Fruit fly (Drosophila melanogaster) whole organism, embryonic: ENCODE data around the gene CG6938.

ENCODE experiments used
- Adf1 ChIP-seq: fragments of 200-800 bp; sonication (Bioruptor generic); IDR thresholded peaks from 2 replicates; pipeline ENCODE4 v1.3.6; 2022; ENCODE audit warnings: missing biosample characterization, missing genetic modification characterization
- B-H1 ChIP-seq: fragments of 200-800 bp; sonication (Bioruptor generic); IDR thresholded peaks from 3 replicates; pipeline ENCODE4 v1.3.6; 2022; ENCODE audit warnings: missing biosample characterization, missing genetic modification characterization
- BtbVII ChIP-seq: fragments of 200-800 bp; sonication (Bioruptor generic); optimal IDR thresholded peaks from 3 replicates; lab custom pipeline; 2017; ENCODE audit warnings: missing biosample characterization, mild to moderate bottlenecking, missing genetic modification characterization
- CG10543 ChIP-seq: fragments of 200-800 bp; sonication (Bioruptor generic); optimal IDR thresholded peaks from 3 replicates; lab custom pipeline; 2017; ENCODE audit warnings: missing biosample characterization, mild to moderate bottlenecking, missing genetic modification characterization, moderate library complexity
- CG11093 ChIP-seq: fragments of 200-800 bp; sonication (Bioruptor generic); IDR thresholded peaks from 3 replicates; pipeline ENCODE4 v1.3.6; 2022; ENCODE audit warnings: missing biosample characterization, missing genetic modification characterization
- CG12299 ChIP-seq: fragments of 200-800 bp; sonication (Bioruptor generic); optimal IDR thresholded peaks from 2 replicates; lab custom pipeline; 2018; ENCODE audit warnings: missing biosample characterization, mild to moderate bottlenecking, missing genetic modification characterization
- CG12391 ChIP-seq: fragments of 200-800 bp; sonication (Bioruptor generic); optimal IDR thresholded peaks from 3 replicates; lab custom pipeline; 2018; ENCODE audit warnings: missing biosample characterization, mild to moderate bottlenecking, missing genetic modification characterization, moderate library complexity
- CG12744 ChIP-seq: fragments of 200-800 bp; sonication (Bioruptor generic); optimal IDR thresholded peaks from 2 replicates; lab custom pipeline; 2016; ENCODE audit warnings: missing biosample characterization, missing genetic modification characterization
- CG12942 ChIP-seq: fragments of 200-800 bp; sonication (Bioruptor generic); optimal IDR thresholded peaks from 3 replicates; lab custom pipeline; 2016; ENCODE audit warnings: missing biosample characterization, missing genetic modification characterization
- CG1792 ChIP-seq: fragments of 200-800 bp; sonication (Bioruptor generic); optimal IDR thresholded peaks from 2 replicates; lab custom pipeline; 2016; ENCODE audit warnings: missing biosample characterization, missing genetic modification characterization
- CG1832 ChIP-seq: fragments of 200-800 bp; sonication (Bioruptor generic); optimal IDR thresholded peaks from 2 replicates; lab custom pipeline; 2017; ENCODE audit warnings: missing biosample characterization, mild to moderate bottlenecking, missing genetic modification characterization, inconsistent platforms
- CG2116 ChIP-seq: fragments of 200-800 bp; sonication (Bioruptor generic); optimal IDR thresholded peaks from 3 replicates; lab custom pipeline; 2018; ENCODE audit warnings: missing biosample characterization, mild to moderate bottlenecking, missing genetic modification characterization
- CG32767 ChIP-seq: fragments of 200-800 bp; sonication (Bioruptor generic); IDR thresholded peaks from 2 replicates; pipeline ENCODE4 v1.3.6; 2022; ENCODE audit warnings: missing biosample characterization, missing genetic modification characterization
- CG4282 ChIP-seq: fragments of 200-800 bp; sonication (Bioruptor generic); optimal IDR thresholded peaks from 2 replicates; lab custom pipeline; 2016; ENCODE audit warnings: missing biosample characterization, missing genetic modification characterization
- CG4617 ChIP-seq: fragments of 200-800 bp; sonication (Bioruptor generic); optimal IDR thresholded peaks from 3 replicates; lab custom pipeline; 2016; ENCODE audit warnings: missing biosample characterization, missing genetic modification characterization, borderline replicate concordance
- D ChIP-seq, 2 experiments: fragments of 200-800 bp in 1 of 2; fragments of >200 bp in 1 of 2; sonication (Bioruptor generic) in 1 of 2; optimal IDR thresholded peaks; 2 replicates in 1 of 2; 3 replicates in 1 of 2; lab custom pipeline; 2017; ENCODE audit warnings: mild to moderate bottlenecking in 1 of 2, missing biosample characterization in 1 of 2, missing genetic modification characterization in 1 of 2, missing genetic modification reagents in 1 of 2
- Dfd ChIP-seq, 2 experiments: fragments of >200 bp; optimal IDR thresholded peaks; 2 replicates each; lab custom pipeline; 2017; ENCODE audit warnings: missing biosample characterization in 2 of 2, missing genetic modification characterization in 2 of 2
- E2f2 ChIP-seq: fragments of 200-800 bp; sonication (Bioruptor generic); IDR thresholded peaks from 2 replicates; pipeline ENCODE4 v1.3.6; 2022; ENCODE audit warnings: missing biosample characterization, missing genetic modification characterization
- Elba2 ChIP-seq: fragments of 200-800 bp; sonication (Bioruptor generic); optimal IDR thresholded peaks from 3 replicates; lab custom pipeline; 2016; ENCODE audit warnings: missing biosample characterization, missing genetic modification characterization
- HHEX ChIP-seq: fragments of 200-800 bp; sonication (Bioruptor generic); optimal IDR thresholded peaks from 3 replicates; lab custom pipeline; 2017; ENCODE audit warnings: missing biosample characterization, mild to moderate bottlenecking, missing genetic modification characterization, missing genetic modification reagents
- HLHmδ ChIP-seq: fragments of 200-800 bp; sonication (Bioruptor generic); optimal IDR thresholded peaks from 2 replicates; lab custom pipeline; 2018; ENCODE audit warnings: missing biosample characterization, mild to moderate bottlenecking, missing genetic modification characterization, moderate library complexity
- Hand ChIP-seq: fragments of 200-800 bp; sonication (Bioruptor generic); optimal IDR thresholded peaks from 2 replicates; lab custom pipeline; 2017; ENCODE audit warnings: mild to moderate bottlenecking, missing biosample characterization, missing genetic modification reagents, missing genetic modification characterization
- Hr51 ChIP-seq, 2 experiments: fragments of 200-800 bp; sonication (Bioruptor generic); optimal IDR thresholded peaks; 2 replicates in 1 of 2; 3 replicates in 1 of 2; lab custom pipeline; 2016 to 2018; ENCODE audit warnings: missing biosample characterization in 2 of 2, missing genetic modification characterization in 2 of 2, mild to moderate bottlenecking in 1 of 2, moderate library complexity in 1 of 2
- Lpt ChIP-seq: fragments of >200 bp; optimal IDR thresholded peaks from 2 replicates; lab custom pipeline; 2018; ENCODE audit warnings: missing biosample characterization, missing genetic modification characterization
- NC2β ChIP-seq: fragments of 200-800 bp; sonication (Bioruptor generic); optimal IDR thresholded peaks from 2 replicates; lab custom pipeline; 2016; ENCODE audit warnings: missing biosample characterization, missing genetic modification characterization
- Nf-YC ChIP-seq: fragments of 200-800 bp; optimal IDR thresholded peaks from 3 replicates; lab custom pipeline; 2019; ENCODE audit warnings: missing biosample characterization, mild to moderate bottlenecking, missing genetic modification characterization, moderate library complexity
- Sox102F ChIP-seq: fragments of 200-800 bp; sonication (Bioruptor generic); optimal IDR thresholded peaks from 2 replicates; lab custom pipeline; 2018; ENCODE audit warnings: missing biosample characterization, mild to moderate bottlenecking, missing genetic modification characterization, moderate library complexity
- Sry-β ChIP-seq: fragments of 200-800 bp; sonication (Bioruptor generic); optimal IDR thresholded peaks from 2 replicates; lab custom pipeline; 2018; ENCODE audit warnings: missing biosample characterization, mild to moderate bottlenecking, missing genetic modification characterization, moderate library complexity
- Sry-δ ChIP-seq: fragments of 200-800 bp; sonication (Bioruptor generic); optimal IDR thresholded peaks from 2 replicates; lab custom pipeline; 2016; ENCODE audit warnings: missing biosample characterization, missing genetic modification characterization
- caup ChIP-seq: fragments of 200-800 bp; sonication (Bioruptor generic); optimal IDR thresholded peaks from 3 replicates; lab custom pipeline; 2017; ENCODE audit warnings: missing biosample characterization, mild to moderate bottlenecking, missing genetic modification characterization, moderate library complexity; ENCODE audit not compliant: severe bottlenecking
- cwo ChIP-seq: fragments of 200-800 bp; sonication (Bioruptor generic); optimal IDR thresholded peaks from 3 replicates; lab custom pipeline; 2017; ENCODE audit warnings: missing biosample characterization, missing genetic modification characterization, mild to moderate bottlenecking, moderate library complexity, missing genetic modification reagents
- ewg ChIP-seq: fragments of 200-800 bp; sonication (Bioruptor generic); optimal IDR thresholded peaks from 3 replicates; lab custom pipeline; 2017; ENCODE audit warnings: mild to moderate bottlenecking, missing biosample characterization, missing genetic modification reagents, missing genetic modification characterization
- fd64A ChIP-seq: fragments of 200-800 bp; sonication (Bioruptor generic); optimal IDR thresholded peaks from 3 replicates; lab custom pipeline; 2018; ENCODE audit warnings: missing biosample characterization, mild to moderate bottlenecking, missing genetic modification characterization
- fru ChIP-seq: fragments of >200 bp; optimal IDR thresholded peaks from 2 replicates; lab custom pipeline; 2017
- gem ChIP-seq: fragments of 200-800 bp; sonication (Bioruptor generic); optimal IDR thresholded peaks from 2 replicates; lab custom pipeline; 2019; ENCODE audit warnings: missing biosample characterization, mild to moderate bottlenecking, missing genetic modification characterization, moderate library complexity
- gfzf ChIP-seq: fragments of 200-800 bp; sonication (Bioruptor generic); optimal IDR thresholded peaks from 2 replicates; lab custom pipeline; 2016; ENCODE audit warnings: missing biosample characterization, mild to moderate bottlenecking, missing genetic modification characterization, moderate library complexity
- grau ChIP-seq: fragments of 200-800 bp; optimal IDR thresholded peaks from 3 replicates; lab custom pipeline; 2019; ENCODE audit warnings: missing biosample characterization, mild to moderate bottlenecking, missing genetic modification characterization, moderate library complexity
- h ChIP-seq: fragments of >200 bp; optimal IDR thresholded peaks from 2 replicates; lab custom pipeline; 2017
- klu ChIP-seq: fragments of 200-800 bp; sonication (Bioruptor generic); IDR thresholded peaks from 2 replicates; pipeline ENCODE4 v1.3.6; 2022; ENCODE audit warnings: missing biosample characterization, missing genetic modification characterization
- lola ChIP-seq, 3 experiments: fragments of >200 bp in 2 of 3; fragments of 200-800 bp in 1 of 3; sonication (Bioruptor generic) in 1 of 3; optimal IDR thresholded peaks; 2 replicates each; lab custom pipeline; 2017 to 2019; ENCODE audit warnings: missing biosample characterization in 3 of 3, missing genetic modification characterization in 3 of 3, mild to moderate bottlenecking in 1 of 3, moderate library complexity in 1 of 3
- nerfin-1 ChIP-seq: fragments of 200-800 bp; sonication (Bioruptor generic); optimal IDR thresholded peaks from 3 replicates; lab custom pipeline; 2019; ENCODE audit warnings: missing biosample characterization, mild to moderate bottlenecking, missing genetic modification characterization, moderate library complexity
- nmo ChIP-seq: fragments of 200-800 bp; sonication (Bioruptor generic); optimal IDR thresholded peaks from 2 replicates; lab custom pipeline; 2018; ENCODE audit warnings: missing biosample characterization, mild to moderate bottlenecking, missing genetic modification characterization, moderate library complexity
- p53 ChIP-seq: fragments of 200-800 bp; sonication (Bioruptor generic); optimal IDR thresholded peaks from 2 replicates; lab custom pipeline; 2016; ENCODE audit warnings: missing biosample characterization, missing genetic modification characterization
- pros ChIP-seq: fragments of 200-800 bp; sonication (Bioruptor generic); optimal IDR thresholded peaks from 3 replicates; lab custom pipeline; 2019; ENCODE audit warnings: missing biosample characterization, mild to moderate bottlenecking, missing genetic modification characterization, moderate library complexity
- pum ChIP-seq: fragments of 200-800 bp; sonication (Bioruptor generic); optimal IDR thresholded peaks from 2 replicates; lab custom pipeline; 2016; ENCODE audit warnings: missing biosample characterization, missing genetic modification characterization
- row ChIP-seq: fragments of 200-800 bp; sonication (Bioruptor generic); IDR thresholded peaks from 3 replicates; pipeline ENCODE4 v1.3.6; 2022; ENCODE audit warnings: missing biosample characterization, missing genetic modification characterization
- sens ChIP-seq: fragments of 200-800 bp; sonication (Bioruptor generic); peaks from one replicate; lab custom pipeline; 2016; ENCODE audit warnings: missing biosample characterization, missing genetic modification characterization
- shn ChIP-seq: fragments of 200-800 bp; sonication (Bioruptor generic); optimal IDR thresholded peaks from 3 replicates; lab custom pipeline; 2016; ENCODE audit warnings: missing biosample characterization, missing genetic modification characterization
- sug ChIP-seq: fragments of 200-800 bp; optimal IDR thresholded peaks from 2 replicates; lab custom pipeline; 2019; ENCODE audit warnings: missing biosample characterization, mild to moderate bottlenecking, missing genetic modification characterization, moderate library complexity

Gene CG6938

DNA sequence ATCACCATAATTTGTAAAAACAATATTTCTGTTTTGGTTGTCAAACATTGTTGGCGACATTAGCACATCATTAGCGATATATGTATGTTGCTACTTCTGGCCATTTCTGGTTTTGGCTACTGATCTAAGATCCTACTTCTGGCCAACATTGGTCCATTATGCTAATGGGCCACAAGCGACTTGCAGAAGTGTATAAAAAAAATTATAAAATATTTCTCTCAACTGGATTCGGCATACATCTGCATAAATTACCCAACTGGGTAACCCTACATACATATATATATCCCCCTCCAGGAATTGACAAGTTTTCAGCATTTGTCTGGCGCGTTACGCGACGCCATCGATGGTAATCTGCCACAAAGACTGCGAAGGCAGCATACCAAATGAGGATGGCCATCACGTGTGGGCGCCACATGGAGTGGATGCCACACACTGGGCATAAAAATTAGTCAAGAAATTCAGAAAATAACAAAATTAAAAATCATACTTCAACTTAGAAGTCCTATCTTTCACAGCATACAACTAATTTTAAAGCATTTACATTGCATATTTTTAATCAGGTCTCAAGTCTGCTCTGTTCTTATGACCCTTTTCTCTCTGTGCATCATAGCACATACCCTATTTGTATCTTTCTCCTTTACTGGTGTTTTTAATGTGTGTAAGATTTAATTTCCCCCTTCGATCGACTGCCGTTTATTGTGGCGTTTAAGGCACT lies 52.9 kb downstream of the CG6938 start (continued):
- TF ChIP-seq caup (GFP tag; lab: Kevin White, UChicago) (no peak), lola (GFP tag; optimal IDR thresholded peaks at IDR 0.05; lab: Kevin White, UChicago) (peak in 1 of 3 experiments; percentile 58), nmo (GFP tag; lab: Kevin White, UChicago) (peak; percentile 50), p53 (no peak), sens (peak; percentile 94), Dfd (GFP tag; optimal IDR thresholded peaks at IDR 0.05; lab: Kevin White, UChicago) (no peak), CG12744 (GFP tag; lab: Kevin White, UChicago) (no peak), ewg (peak; percentile 20), sug (tag; lab: Kevin White, UChicago) (no peak), pros (GFP tag; lab: Kevin White, UChicago) (no peak), Hand (GFP tag; lab: Kevin White, UChicago) (no peak), CG12942 (GFP tag; lab: Kevin White, UChicago) (peak; percentile 1), CG4617 (GFP tag; lab: Kevin White, UChicago) (no peak), Sry-β (GFP tag; lab: Kevin White, UChicago) (peak; percentile 20), CG10543 (GFP tag; lab: Kevin White, UChicago) (no peak), CG2116 (GFP tag; lab: Kevin White, UChicago) (no peak), HHEX (GFP tag; lab: Kevin White, UChicago) (peak; percentile 5), CG1832 (GFP tag; lab: Kevin White, UChicago) (no peak), cwo (GFP tag; lab: Kevin White, UChicago) (peak; percentile 58), Elba2 (GFP tag; lab: Kevin White, UChicago) (no peak), CG12391 (peak; percentile 47), pum (GFP tag; lab: Kevin White, UChicago) (no peak), Sox102F (peak; percentile 36), row (GFP tag; lab: Robert Waterston, UW) (peak; percentile 71), CG32767 (GFP tag; lab: Robert Waterston, UW) (peak; percentile 21; the same call in 1 of the 2 replicates), CG1792 (GFP tag; lab: Kevin White, UChicago) (peak; percentile 36), grau (tag; lab: Kevin White, UChicago) (peak; percentile 40), E2f2 (peak; percentile 26; the same call in 1 of the 2 replicates), fd64A (GFP tag; lab: Kevin White, UChicago) (peak; percentile 42), Hr51 (GFP tag; optimal IDR thresholded peaks at IDR 0.05; lab: Kevin White, UChicago) (no peak), Sry-δ (peak; percentile 41), BtbVII (GFP tag; lab: Kevin White, UChicago) (no peak), nerfin-1 (tag; lab: Kevin White, UChicago) (no peak), Lpt (GFP tag; lab: Kevin White, UChicago) (no peak), D (optimal IDR thresholded peaks at IDR 0.05; lab: Kevin White, UChicago) (no peak), D (GFP tag; optimal IDR thresholded peaks at IDR 0.05; lab: Kevin White, UChicago) (peak; percentile 50), CG12299 (no peak), gem (tag; lab: Kevin White, UChicago) (peak; percentile 35), klu (GFP tag; lab: Robert Waterston, UW) (peak; percentile 43; the same call in 1 of the 2 replicates), HLHmδ (GFP tag; lab: Kevin White, UChicago) (no peak), CG4282 (GFP tag; lab: Kevin White, UChicago) (no peak), Adf1 (GFP tag; lab: Robert Waterston, UW) (no peak), gfzf (GFP tag; lab: Kevin White, UChicago) (no peak), CG11093 (GFP tag; lab: Robert Waterston, UW) (no peak), shn (GFP tag; lab: Kevin White, UChicago) (peak; percentile 27), B-H1 (GFP tag; lab: Robert Waterston, UW) (peak; percentile 24; the same call in 1 of the 3 replicates), fru (lab: Kevin White, UChicago) (no peak), h (no peak), NC2β (GFP tag; lab: Kevin White, UChicago) (no peak), Nf-YC (tag; lab: Kevin White, UChicago) (no peak)
